Worm (Caenorhabditis elegans) whole organism, late embryonic: Measurements from ENCODE around the gene F12A10.9.
A peak's percentile ranks its signal among the peaks of the same experiment; 100 is the strongest.

Experiments
- C38D4.7 ChIP-seq: fragments of 200-800 bp; sonication (Bioruptor generic); optimal IDR thresholded peaks from 2 replicates; lab custom pipeline; 2018; ENCODE audit warnings: mild to moderate bottlenecking, missing genetic modification characterization, moderate library complexity, missing compliant biosample characterization
- F13H6.1 ChIP-seq: sonication (generic microtip); optimal IDR thresholded peaks from 2 replicates; lab custom pipeline; 2016; ENCODE audit warnings: missing genetic modification characterization, missing compliant biosample characterization
- T23F11.4 ChIP-seq: fragments of 200-800 bp; sonication (Bioruptor generic); optimal IDR thresholded peaks from 2 replicates; lab custom pipeline; 2018; ENCODE audit warnings: mild to moderate bottlenecking, missing genetic modification characterization, missing compliant biosample characterization
- Y22D7AL.16 ChIP-seq: sonication (generic microtip); optimal IDR thresholded peaks from 2 replicates; lab custom pipeline; 2016; ENCODE audit warnings: missing genetic modification characterization, missing compliant biosample characterization
- ama-1 ChIP-seq: fragments of 150-350 bp; optimal IDR thresholded peaks from 2 replicates; lab custom pipeline; 2014
- ceh-18 ChIP-seq: sonication (generic microtip); optimal IDR thresholded peaks from 2 replicates; lab custom pipeline; 2016; ENCODE audit warnings: missing genetic modification characterization, missing compliant biosample characterization
- ceh-24 ChIP-seq: sonication (generic microtip); optimal IDR thresholded peaks from 2 replicates; lab custom pipeline; 2016; ENCODE audit warnings: mild to moderate bottlenecking, missing genetic modification characterization, missing compliant biosample characterization
- ceh-30 ChIP-seq: fragments of 150-350 bp; optimal IDR thresholded peaks from 2 replicates; lab custom pipeline; 2014; ENCODE audit warnings: missing biosample characterization, missing genetic modification characterization
- ceh-48 ChIP-seq: sonication (generic microtip); optimal IDR thresholded peaks from 2 replicates; lab custom pipeline; 2016; ENCODE audit warnings: missing genetic modification characterization, inconsistent platforms, missing compliant biosample characterization
- ceh-6 ChIP-seq: fragments of 200-800 bp; sonication (Bioruptor generic); optimal IDR thresholded peaks from 2 replicates; lab custom pipeline; 2018; ENCODE audit warnings: mild to moderate bottlenecking, missing genetic modification characterization, missing compliant biosample characterization
- che-1 ChIP-seq: sonication (generic microtip); optimal IDR thresholded peaks from 2 replicates; lab custom pipeline; 2016; ENCODE audit warnings: mild to moderate bottlenecking, missing genetic modification characterization, missing compliant biosample characterization
- eyg-1 ChIP-seq: sonication (generic microtip); optimal IDR thresholded peaks from 2 replicates; lab custom pipeline; 2016; ENCODE audit warnings: missing genotype, missing genetic modification characterization, missing compliant biosample characterization
- fax-1 ChIP-seq: sonication (generic microtip); optimal IDR thresholded peaks from 2 replicates; lab custom pipeline; 2016; ENCODE audit warnings: missing genotype, missing genetic modification characterization, missing compliant biosample characterization
- gmeb-2 ChIP-seq: sonication (generic microtip); optimal IDR thresholded peaks from 2 replicates; lab custom pipeline; 2016; ENCODE audit warnings: missing genetic modification characterization, inconsistent platforms, missing compliant biosample characterization
- hlh-13 ChIP-seq: fragments of 200-800 bp; sonication (Bioruptor generic); optimal IDR thresholded peaks from 2 replicates; lab custom pipeline; 2018; ENCODE audit warnings: mild to moderate bottlenecking, missing genetic modification characterization, missing compliant biosample characterization
- hlh-15 ChIP-seq: sonication (generic microtip); optimal IDR thresholded peaks from 2 replicates; lab custom pipeline; 2016; ENCODE audit warnings: missing genetic modification characterization, missing compliant biosample characterization
- hlh-30 ChIP-seq: sonication (generic microtip); optimal IDR thresholded peaks from 2 replicates; lab custom pipeline; 2017; ENCODE audit warnings: antibody characterized with exemption, missing genetic modification characterization, missing compliant biosample characterization; ENCODE audit not compliant: insufficient read depth
- hlh-8 ChIP-seq: sonication (generic microtip); optimal IDR thresholded peaks from 2 replicates; lab custom pipeline; 2016; ENCODE audit warnings: missing genotype, missing genetic modification characterization, missing compliant biosample characterization
- madf-2 ChIP-seq: sonication (generic microtip); optimal IDR thresholded peaks from 2 replicates; lab custom pipeline; 2017; ENCODE audit warnings: missing genetic modification characterization, missing compliant biosample characterization
- nhr-232 ChIP-seq: sonication (generic microtip); optimal IDR thresholded peaks from 2 replicates; lab custom pipeline; 2016; ENCODE audit warnings: missing genetic modification characterization, missing compliant biosample characterization
- npax-4 ChIP-seq: sonication (generic microtip); optimal IDR thresholded peaks from 2 replicates; lab custom pipeline; 2016; ENCODE audit warnings: missing genetic modification characterization, missing compliant biosample characterization
- pag-3 ChIP-seq: sonication (generic microtip); optimal IDR thresholded peaks from 2 replicates; lab custom pipeline; 2016; ENCODE audit warnings: missing compliant biosample characterization, missing genetic modification characterization, borderline replicate concordance
- pros-1 ChIP-seq: fragments of 150-350 bp; optimal IDR thresholded peaks from 2 replicates; lab custom pipeline; 2014; ENCODE audit warnings: missing biosample characterization, missing genetic modification reagents, missing genetic modification characterization
- ref-2 ChIP-seq: sonication (generic microtip); optimal IDR thresholded peaks from 2 replicates; lab custom pipeline; 2016; ENCODE audit warnings: missing genetic modification characterization, missing compliant biosample characterization
- sox-2 ChIP-seq: fragments of 200-800 bp; sonication (Bioruptor generic); IDR thresholded peaks from 2 replicates; pipeline ENCODE4 v1.3.6; 2022; ENCODE audit warnings: missing genetic modification reagents, missing genetic modification characterization, missing compliant biosample characterization
- syd-9 ChIP-seq: sonication (generic microtip); optimal IDR thresholded peaks from 2 replicates; lab custom pipeline; 2016; ENCODE audit warnings: mild to moderate bottlenecking, missing genetic modification characterization, moderate library complexity, missing compliant biosample characterization
- tbx-2 ChIP-seq: sonication (generic microtip); optimal IDR thresholded peaks from 2 replicates; lab custom pipeline; 2016; ENCODE audit warnings: missing genetic modification characterization, missing compliant biosample characterization
- tbx-7 ChIP-seq: sonication (generic microtip); optimal IDR thresholded peaks from 2 replicates; lab custom pipeline; 2016; ENCODE audit warnings: missing genotype, missing genetic modification characterization, missing compliant biosample characterization
- ttx-3 ChIP-seq: sonication (generic microtip); optimal IDR thresholded peaks from 2 replicates; lab custom pipeline; 2016; ENCODE audit warnings: missing genetic modification reagents, missing genetic modification characterization, missing compliant biosample characterization
- unc-42 ChIP-seq: sonication (generic microtip); optimal IDR thresholded peaks from 2 replicates; lab custom pipeline; 2016; ENCODE audit warnings: missing genotype, missing genetic modification characterization, missing compliant biosample characterization
- unc-55 ChIP-seq: sonication (generic microtip); optimal IDR thresholded peaks from 2 replicates; lab custom pipeline; 2017; ENCODE audit warnings: missing biosample characterization, missing genetic modification reagents, missing genetic modification characterization
- unc-86 ChIP-seq: sonication (generic microtip); optimal IDR thresholded peaks from 2 replicates; lab custom pipeline; 2016; ENCODE audit warnings: missing genetic modification characterization, missing compliant biosample characterization
- zip-5 ChIP-seq: sonication (generic microtip); optimal IDR thresholded peaks from 2 replicates; lab custom pipeline; 2016; ENCODE audit warnings: missing genetic modification characterization, missing compliant biosample characterization

The F12A10.9 gene

ce11 chrII:5465729-5466408, 32.6 kb upstream of the F12A10.9 start, which contains the start of gene clr-1:
TSS of gene clr-1 (plus strand) at chrII:5466358.
- TF ChIP-seq unc-55 (GFP tag; lab: Kevin White, UChicago) (peak; percentile 48), syd-9 (tag; lab: Kevin White, UChicago) (no peak)

ce11 chrII:5473946-5474423, 24.5 kb upstream of the F12A10.9 start, which contains the start of gene mrps-16:
TSS of gene mrps-16 (plus strand) at chrII:5474373.
- TF ChIP-seq T23F11.4 (GFP tag; lab: Kevin White, UChicago) (no peak), unc-86 (peak; percentile 1), unc-42 (tag; lab: Kevin White, UChicago) (peak; percentile 53)

ce11 chrII:5474946-5475345, 23.5 kb upstream of the F12A10.9 start, which contains the start of gene ilcr-2:
TSS of gene ilcr-2 (plus strand) at chrII:5475246.
- no peak for TF ChIP-seq ceh-30 (tag; lab: Kevin White, UChicago)
- TF ChIP-seq ceh-6 (GFP tag; lab: Kevin White, UChicago): no peak
- no peak for TF ChIP-seq pag-3
- no peak for TF ChIP-seq hlh-13
- TF ChIP-seq unc-42 (tag; lab: Kevin White, UChicago): no peak
- no peak for TF ChIP-seq fax-1
- no peak for TF ChIP-seq ceh-48 (tag; lab: Kevin White, UChicago)
- no peak for TF ChIP-seq tbx-7 (tag; lab: Kevin White, UChicago)
- no peak for TF ChIP-seq unc-86
- no peak for TF ChIP-seq madf-2
- no peak for TF ChIP-seq sox-2 (GFP tag; lab: Robert Waterston, UW)

ce11 chrII:5478318-5478717, 20.2 kb upstream of the F12A10.9 start, which contains the start of gene F56D1.1:
TSS of gene F56D1.1 (plus strand) at chrII:5478618.
- TF ChIP-seq ceh-6 (GFP tag; lab: Kevin White, UChicago): no peak
- no peak for TF ChIP-seq npax-4
- no peak for TF ChIP-seq C38D4.7
- no peak for TF ChIP-seq ceh-18 (tag; lab: Kevin White, UChicago)
- no peak for TF ChIP-seq che-1 (tag; lab: Kevin White, UChicago)
- no peak for TF ChIP-seq tbx-2 (tag; lab: Kevin White, UChicago)
- no peak for TF ChIP-seq madf-2
- no peak for TF ChIP-seq hlh-8
- TF ChIP-seq ceh-24 (tag; lab: Kevin White, UChicago): no peak

- TF ChIP-seq eyg-1 (no peak), hlh-30 (tag; lab: Kevin White, UChicago) (no peak), F13H6.1 (tag; lab: Kevin White, UChicago) (no peak), nhr-232 (tag; lab: Kevin White, UChicago) (no peak), pros-1 (no peak), ref-2 (tag; lab: Kevin White, UChicago) (no peak)
Observed at ce11 chrII:5481982-5482381, 16.5 kb upstream of the F12A10.9 start, which contains the start of gene cal-8. TSS of gene cal-8 (minus strand) at chrII:5482041.

ce11 chrII:5487844-5488243, 10.6 kb upstream of the F12A10.9 start, which contains the start of gene nep-5:
TSS of gene nep-5 (plus strand) at chrII:5488144.
- no peak for TF ChIP-seq Y22D7AL.16

ce11 chrII:5494405-5494804, 4.1 kb upstream of the F12A10.9 start, which contains the start of gene F12A10.6:
TSS of gene F12A10.6 (minus strand) at chrII:5494505.
- no peak for TF ChIP-seq hlh-8
- TF ChIP-seq hlh-15 (tag; lab: Kevin White, UChicago): no peak
- no peak for TF ChIP-seq zip-5 (tag; lab: Kevin White, UChicago)
- TF ChIP-seq Y22D7AL.16: no peak
- TF ChIP-seq hlh-30 (tag; lab: Kevin White, UChicago): no peak
- TF ChIP-seq tbx-7 (tag; lab: Kevin White, UChicago): no peak
- no peak for TF ChIP-seq fax-1
- no peak for TF ChIP-seq ttx-3 (tag; lab: Kevin White, UChicago)
- no peak for TF ChIP-seq ceh-18 (tag; lab: Kevin White, UChicago)
- TF ChIP-seq ama-1 (lab: Kevin White, UChicago): no peak
- TF ChIP-seq gmeb-2: no peak
